Worm (Caenorhabditis elegans): Measurements from ENCODE around the gene C44B9.2.

ce11 chrIII:10848858-10849257 is 26.4 kb upstream of the C44B9.2 start, which contains the start of the genes fbxb-85 and hex-3:
- TF ChIP-seq snpc-4 (tag; optimal IDR thresholded peaks at IDR 0.05) (no peak), nhr-12 (tag; optimal IDR thresholded peaks at IDR 0.05) (no peak), ces-1 (GFP tag; optimal IDR thresholded peaks at IDR 0.05) (peak; percentile 90), lin-13 (tag; optimal IDR thresholded peaks at IDR 0.05) (peak; percentile 80), unc-39 (tag; optimal IDR thresholded peaks at IDR 0.05) (no peak)
